Fruit fly (Drosophila melanogaster) whole organism, embryonic: ENCODE results near the gene Ant2.

ENCODE experiments used
- Blimp-1 ChIP-seq: fragments of 200-800 bp; sonication (Bioruptor generic); optimal IDR thresholded peaks from 3 replicates; lab custom pipeline; 2018; ENCODE audit warnings: missing biosample characterization, missing genetic modification characterization, mild to moderate bottlenecking, moderate library complexity, missing genetic modification reagents
- CG10431 ChIP-seq: fragments of 200-800 bp; sonication (Bioruptor generic); optimal IDR thresholded peaks from 3 replicates; lab custom pipeline; 2018; ENCODE audit warnings: missing biosample characterization, mild to moderate bottlenecking, missing genetic modification characterization
- CG11695 ChIP-seq: fragments of 200-800 bp; sonication (Bioruptor generic); IDR thresholded peaks from 3 replicates; pipeline ENCODE4 v1.3.6; 2022; ENCODE audit warnings: missing biosample characterization, missing genetic modification characterization
- CG12391 ChIP-seq: fragments of 200-800 bp; sonication (Bioruptor generic); optimal IDR thresholded peaks from 3 replicates; lab custom pipeline; 2018; ENCODE audit warnings: missing biosample characterization, mild to moderate bottlenecking, missing genetic modification characterization, moderate library complexity
- CG14014 ChIP-seq: fragments of 200-800 bp; sonication (Bioruptor generic); IDR thresholded peaks from 2 replicates; pipeline ENCODE4 v1.3.6; 2022; ENCODE audit warnings: missing biosample characterization, missing genetic modification characterization
- CG1832 ChIP-seq: fragments of 200-800 bp; sonication (Bioruptor generic); optimal IDR thresholded peaks from 2 replicates; lab custom pipeline; 2017; ENCODE audit warnings: missing biosample characterization, mild to moderate bottlenecking, missing genetic modification characterization, inconsistent platforms
- CG2116 ChIP-seq: fragments of 200-800 bp; sonication (Bioruptor generic); optimal IDR thresholded peaks from 3 replicates; lab custom pipeline; 2018; ENCODE audit warnings: missing biosample characterization, mild to moderate bottlenecking, missing genetic modification characterization
- CG32772 ChIP-seq: fragments of 200-800 bp; sonication (Bioruptor generic); IDR thresholded peaks from 2 replicates; pipeline ENCODE4 v1.3.6; 2022; ENCODE audit warnings: missing biosample characterization, missing genetic modification characterization
- CG3281 ChIP-seq: fragments of 200-800 bp; sonication (Bioruptor generic); optimal IDR thresholded peaks from 3 replicates; lab custom pipeline; 2017; ENCODE audit warnings: missing biosample characterization, mild to moderate bottlenecking, missing genetic modification characterization
- CG4854 ChIP-seq: fragments of 200-800 bp; sonication (Bioruptor generic); optimal IDR thresholded peaks from 2 replicates; lab custom pipeline; 2016; ENCODE audit warnings: missing biosample characterization, missing genetic modification characterization, inconsistent platforms
- CG7987 ChIP-seq: fragments of 200-800 bp; sonication (Bioruptor generic); optimal IDR thresholded peaks from 2 replicates; lab custom pipeline; 2018; ENCODE audit warnings: missing biosample characterization, mild to moderate bottlenecking, missing genetic modification characterization, moderate library complexity
- CG8290 ChIP-seq, 3 experiments: fragments of 200-800 bp; sonication (Bioruptor generic); optimal IDR thresholded peaks; 2 replicates each; lab custom pipeline; 2016 to 2019; ENCODE audit warnings: missing biosample characterization in 3 of 3, missing genetic modification characterization in 3 of 3, mild to moderate bottlenecking in 2 of 3, moderate library complexity in 1 of 3
- CG8944 ChIP-seq: fragments of 200-800 bp; sonication (Bioruptor generic); optimal IDR thresholded peaks from 3 replicates; lab custom pipeline; 2016; ENCODE audit warnings: missing biosample characterization, missing genetic modification characterization
- CG9797 ChIP-seq: fragments of 200-800 bp; sonication (Bioruptor generic); optimal IDR thresholded peaks from 3 replicates; lab custom pipeline; 2018; ENCODE audit warnings: missing biosample characterization, mild to moderate bottlenecking, missing genetic modification characterization
- Deaf1 ChIP-seq: fragments of 200-800 bp; optimal IDR thresholded peaks from 3 replicates; lab custom pipeline; 2019; ENCODE audit warnings: missing biosample characterization, mild to moderate bottlenecking, missing genetic modification characterization, moderate library complexity
- Dek ChIP-seq: fragments of 200-800 bp; sonication (Bioruptor generic); optimal IDR thresholded peaks from 3 replicates; lab custom pipeline; 2019; ENCODE audit warnings: missing biosample characterization, mild to moderate bottlenecking, missing genetic modification characterization, moderate library complexity
- Doc3 ChIP-seq: fragments of 200-800 bp; sonication (Bioruptor generic); IDR thresholded peaks from 3 replicates; pipeline ENCODE4 v1.3.6; 2022; ENCODE audit warnings: missing biosample characterization, missing genetic modification characterization; ENCODE audit not compliant: partially characterized antibody
- HLH4C ChIP-seq: fragments of 200-800 bp; sonication (Bioruptor generic); IDR thresholded peaks from 3 replicates; pipeline ENCODE4 v1.3.6; 2022; ENCODE audit warnings: missing biosample characterization, missing genetic modification characterization; ENCODE audit not compliant: partially characterized antibody
- Hr39 ChIP-seq: fragments of >200 bp; optimal IDR thresholded peaks from 2 replicates; lab custom pipeline; 2017
- Lhr ChIP-seq: fragments of 200-800 bp; sonication (Bioruptor generic); optimal IDR thresholded peaks from 3 replicates; lab custom pipeline; 2017; ENCODE audit warnings: mild to moderate bottlenecking, missing biosample characterization, missing genetic modification reagents, missing genetic modification characterization
- Mad ChIP-seq: fragments of 200-800 bp; sonication (Bioruptor generic); optimal IDR thresholded peaks from 2 replicates; lab custom pipeline; 2016; ENCODE audit warnings: missing biosample characterization, missing genetic modification characterization
- Max ChIP-seq: fragments of 200-800 bp; sonication (Bioruptor generic); optimal IDR thresholded peaks from 2 replicates; lab custom pipeline; 2016; ENCODE audit warnings: missing biosample characterization, mild to moderate bottlenecking, missing genetic modification characterization
- Med ChIP-seq: fragments of 200-800 bp; sonication (Bioruptor generic); peaks from one replicate; lab custom pipeline; 2016; ENCODE audit warnings: missing biosample characterization, missing genetic modification characterization, mild to moderate bottlenecking, inconsistent platforms, moderate library complexity
- Meics ChIP-seq: fragments of 200-800 bp; sonication (Bioruptor generic); optimal IDR thresholded peaks from 2 replicates; lab custom pipeline; 2017; ENCODE audit warnings: missing biosample characterization, mild to moderate bottlenecking, missing genetic modification characterization
- Opbp ChIP-seq: fragments of 200-800 bp; sonication (Bioruptor generic); IDR thresholded peaks from 3 replicates; pipeline ENCODE4 v1.3.6; 2022; ENCODE audit warnings: missing biosample characterization, missing genetic modification characterization; ENCODE audit not compliant: partially characterized antibody
- Rfx ChIP-seq: fragments of 200-800 bp; sonication (Bioruptor generic); IDR thresholded peaks from 2 replicates; pipeline ENCODE4 v1.3.6; 2022; ENCODE audit warnings: missing biosample characterization, missing genetic modification characterization
- Scr ChIP-seq: fragments of 200-800 bp; sonication (Bioruptor generic); IDR thresholded peaks from 2 replicates; pipeline ENCODE4 v1.3.6; 2022; ENCODE audit warnings: missing biosample characterization, missing genetic modification characterization; ENCODE audit not compliant: partially characterized antibody
- Sry-δ ChIP-seq: fragments of 200-800 bp; sonication (Bioruptor generic); optimal IDR thresholded peaks from 2 replicates; lab custom pipeline; 2016; ENCODE audit warnings: missing biosample characterization, missing genetic modification characterization
- abd-A ChIP-seq: fragments of 200-800 bp; sonication (Bioruptor generic); optimal IDR thresholded peaks from 3 replicates; lab custom pipeline; 2019; ENCODE audit warnings: missing biosample characterization, mild to moderate bottlenecking, missing genetic modification characterization, moderate library complexity
- btn ChIP-seq: fragments of 200-800 bp; sonication (Bioruptor generic); optimal IDR thresholded peaks from 2 replicates; lab custom pipeline; 2016; ENCODE audit warnings: missing biosample characterization, missing genetic modification characterization
- caup ChIP-seq: fragments of 200-800 bp; sonication (Bioruptor generic); optimal IDR thresholded peaks from 3 replicates; lab custom pipeline; 2017; ENCODE audit warnings: missing biosample characterization, mild to moderate bottlenecking, missing genetic modification characterization, moderate library complexity; ENCODE audit not compliant: severe bottlenecking
- cg ChIP-seq: fragments of 200-800 bp; sonication (Bioruptor generic); optimal IDR thresholded peaks from 3 replicates; lab custom pipeline; 2019; ENCODE audit warnings: missing biosample characterization, mild to moderate bottlenecking, missing genetic modification characterization, moderate library complexity
- chn ChIP-seq: fragments of 200-800 bp; sonication (Bioruptor generic); optimal IDR thresholded peaks from 2 replicates; lab custom pipeline; 2016; ENCODE audit warnings: missing biosample characterization, missing genetic modification characterization
- ci ChIP-seq: fragments of 200-800 bp; sonication (Bioruptor generic); IDR thresholded peaks from 3 replicates; pipeline ENCODE4 v1.3.6; 2022; ENCODE audit warnings: missing biosample characterization, missing genetic modification characterization
- corto ChIP-seq: fragments of 200-800 bp; sonication (Bioruptor generic); optimal IDR thresholded peaks from 2 replicates; lab custom pipeline; 2016; ENCODE audit warnings: missing biosample characterization, mild to moderate bottlenecking, missing genetic modification characterization, moderate library complexity
- dm ChIP-seq: fragments of 200-800 bp; sonication (Bioruptor generic); optimal IDR thresholded peaks from 3 replicates; lab custom pipeline; 2016; ENCODE audit warnings: missing biosample characterization, missing genetic modification characterization
- fd102C ChIP-seq: fragments of 200-800 bp; sonication (Bioruptor generic); optimal IDR thresholded peaks from 2 replicates; lab custom pipeline; 2018; ENCODE audit warnings: missing biosample characterization, mild to moderate bottlenecking, missing genetic modification characterization, moderate library complexity
- her ChIP-seq: fragments of 200-800 bp; sonication (Bioruptor generic); optimal IDR thresholded peaks from 2 replicates; lab custom pipeline; 2016; ENCODE audit warnings: missing biosample characterization, missing genetic modification characterization
- jigr1 ChIP-seq: fragments of 200-800 bp; sonication (Bioruptor generic); IDR thresholded peaks from 3 replicates; pipeline ENCODE4 v1.3.6; 2022; ENCODE audit warnings: missing biosample characterization, missing genetic modification characterization
- jing ChIP-seq: fragments of 200-800 bp; sonication (Bioruptor generic); optimal IDR thresholded peaks from 2 replicates; lab custom pipeline; 2018; ENCODE audit warnings: missing biosample characterization, mild to moderate bottlenecking, missing genetic modification characterization
- kah ChIP-seq: fragments of 200-800 bp; sonication (Bioruptor generic); optimal IDR thresholded peaks from 2 replicates; lab custom pipeline; 2018; ENCODE audit warnings: missing biosample characterization, mild to moderate bottlenecking, missing genetic modification characterization
- lab ChIP-seq: fragments of 200-800 bp; sonication (Bioruptor generic); optimal IDR thresholded peaks from 3 replicates; lab custom pipeline; 2017; ENCODE audit warnings: missing biosample characterization, missing genetic modification characterization, mild to moderate bottlenecking, moderate library complexity, missing genetic modification reagents
- maf-S ChIP-seq: fragments of 200-800 bp; sonication (Bioruptor generic); optimal IDR thresholded peaks from 2 replicates; lab custom pipeline; 2016; ENCODE audit warnings: missing biosample characterization, missing genetic modification characterization
- pzg ChIP-seq: fragments of 200-800 bp; sonication (Bioruptor generic); optimal IDR thresholded peaks from 3 replicates; lab custom pipeline; 2018; ENCODE audit warnings: missing biosample characterization, mild to moderate bottlenecking, missing genetic modification characterization, moderate library complexity
- run ChIP-seq: fragments of 200-800 bp; sonication (Bioruptor generic); optimal IDR thresholded peaks from 3 replicates; lab custom pipeline; 2018; ENCODE audit warnings: missing biosample characterization, mild to moderate bottlenecking, missing genetic modification characterization
- sens ChIP-seq: fragments of 200-800 bp; sonication (Bioruptor generic); peaks from one replicate; lab custom pipeline; 2016; ENCODE audit warnings: missing biosample characterization, missing genetic modification characterization
- shn ChIP-seq: fragments of 200-800 bp; sonication (Bioruptor generic); optimal IDR thresholded peaks from 3 replicates; lab custom pipeline; 2016; ENCODE audit warnings: missing biosample characterization, missing genetic modification characterization
- sr ChIP-seq: fragments of 200-800 bp; sonication (Bioruptor generic); IDR thresholded peaks from 3 replicates; pipeline ENCODE4 v1.3.6; 2022; ENCODE audit warnings: missing biosample characterization, missing genetic modification characterization
- unc-4 ChIP-seq: fragments of 200-800 bp; sonication (Bioruptor generic); IDR thresholded peaks from 2 replicates; pipeline ENCODE4 v1.3.6; 2022; ENCODE audit warnings: missing biosample characterization, missing genetic modification characterization; ENCODE audit not compliant: partially characterized antibody

The Ant2 gene

DNA sequence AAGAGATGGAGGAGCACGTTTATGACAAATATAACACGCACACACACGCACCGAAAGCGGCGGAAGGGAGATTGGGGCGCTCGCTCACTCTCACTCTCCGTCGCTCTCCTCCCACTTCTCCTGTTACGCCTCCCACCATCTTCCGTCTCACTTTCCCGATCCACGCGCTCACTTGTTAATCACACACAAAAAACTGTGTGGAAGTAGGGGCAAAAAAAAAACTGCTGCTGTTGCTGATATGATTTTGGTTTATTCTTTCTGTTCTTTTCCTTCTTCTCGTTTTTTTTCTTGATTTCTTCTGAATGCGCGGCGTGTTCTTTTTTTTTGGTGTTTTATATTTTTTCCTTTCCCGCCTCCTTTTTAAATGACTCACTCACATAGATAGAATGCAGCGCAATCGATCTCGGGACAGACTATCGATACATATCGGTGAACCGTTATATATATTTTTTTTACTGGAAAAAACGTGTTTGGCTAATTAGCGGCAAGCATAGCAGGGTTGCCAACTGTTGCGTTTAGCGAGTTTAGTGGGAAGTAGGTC, 19.0 kb upstream of the Ant2 start (continued):
- TF ChIP-seq CG14014 (no peak), Deaf1 (tag; lab: Kevin White, UChicago) (peak; percentile 29), CG8944 (no peak), cg (GFP tag; lab: Kevin White, UChicago) (peak; percentile 64), CG9797 (GFP tag; lab: Kevin White, UChicago) (no peak), Lhr (GFP tag; lab: Kevin White, UChicago) (no peak), Doc3 (GFP tag; lab: Robert Waterston, UW) (peak; percentile 42; the same call in 1 of the 3 replicates), maf-S (no peak), CG2116 (GFP tag; lab: Kevin White, UChicago) (peak; percentile 31), ci (GFP tag; lab: Robert Waterston, UW) (0 out of 3 replicates have a peak, but pooled peaks have one; percentile 11), Max (GFP tag; lab: Kevin White, UChicago) (peak; percentile 20), unc-4 (GFP tag; lab: Robert Waterston, UW) (0 out of 2 replicates have a peak, but pooled peaks have one; percentile 37), HLH4C (0 out of 3 replicates have a peak, but pooled peaks have one; percentile 33), shn (GFP tag; lab: Kevin White, UChicago) (no peak), Dek (no peak), CG7987 (GFP tag; lab: Kevin White, UChicago) (no peak), sr (GFP tag; lab: Robert Waterston, UW) (peak; percentile 85), jigr1 (GFP tag; lab: Robert Waterston, UW) (no peak), Sry-δ (peak; percentile 41), Rfx (GFP tag; lab: Robert Waterston, UW) (no peak), sens (GFP tag; lab: Kevin White, UChicago) (peak; percentile 79), btn (GFP tag; lab: Kevin White, UChicago) (no peak), Blimp-1 (GFP tag; lab: Kevin White, UChicago) (peak; percentile 95), chn (GFP tag; lab: Kevin White, UChicago) (no peak), CG3281 (GFP tag; lab: Kevin White, UChicago) (no peak), CG11695 (GFP tag; lab: Robert Waterston, UW) (no peak), pzg (GFP tag; lab: Kevin White, UChicago) (no peak), CG8290 (GFP tag; optimal IDR thresholded peaks at IDR 0.05; lab: Kevin White, UChicago) (no peak), CG8290 (tag; optimal IDR thresholded peaks at IDR 0.05; lab: Kevin White, UChicago) (peak in 1 of 2 experiments; percentile 6), run (tag; lab: Kevin White, UChicago) (no peak), Opbp (GFP tag; lab: Robert Waterston, UW) (peak; percentile 49; the same call in 1 of the 3 replicates), dm (GFP tag; lab: Kevin White, UChicago) (peak; percentile 65), CG1832 (GFP tag; lab: Kevin White, UChicago) (peak; percentile 77), Hr39 (lab: Kevin White, UChicago) (no peak), fd102C (no peak), lab (GFP tag; lab: Kevin White, UChicago) (peak; percentile 32), abd-A (peak; percentile 4), CG10431 (GFP tag; lab: Kevin White, UChicago) (no peak), Mad (GFP tag; lab: Kevin White, UChicago) (no peak), CG32772 (peak; percentile 58), kah (GFP tag; lab: Kevin White, UChicago) (peak; percentile 46), CG4854 (no peak), Med (GFP tag; lab: Kevin White, UChicago) (peak; percentile 37), caup (GFP tag; lab: Kevin White, UChicago) (peak; percentile 5), corto (GFP tag; lab: Kevin White, UChicago) (peak; percentile 0), jing (GFP tag; lab: Kevin White, UChicago) (no peak), her (GFP tag; lab: Kevin White, UChicago) (no peak), CG12391 (tag; lab: Kevin White, UChicago) (peak; percentile 15), Scr (peak; percentile 63), Meics (GFP tag; lab: Kevin White, UChicago) (no peak)
